Worm (Caenorhabditis elegans) whole organism, mixed stage, embryonic: ENCODE results near the gene arf-1.

Source experiments
- ceh-83 ChIP-seq: fragments of 200-800 bp; sonication (Bioruptor generic); optimal IDR thresholded peaks from 2 replicates; lab custom pipeline; 2018; ENCODE audit warnings: mild to moderate bottlenecking, missing genetic modification characterization, missing compliant biosample characterization
- ces-1 ChIP-seq: fragments of 150-350 bp; optimal IDR thresholded peaks from 2 replicates; lab custom pipeline; 2014; ENCODE audit warnings: missing biosample characterization, missing genetic modification reagents, missing genetic modification characterization
- lin-32 ChIP-seq: fragments of 200-800 bp; sonication (Bioruptor generic); optimal IDR thresholded peaks from 2 replicates; lab custom pipeline; 2018; ENCODE audit warnings: mild to moderate bottlenecking, missing genetic modification characterization, missing compliant biosample characterization
- lsy-2 ChIP-seq: fragments of 150-350 bp; optimal IDR thresholded peaks from 2 replicates; lab custom pipeline; 2014; ENCODE audit warnings: missing biosample characterization, missing genetic modification characterization
- nhr-237 ChIP-seq: fragments of 150-350 bp; optimal IDR thresholded peaks from 2 replicates; lab custom pipeline; 2014; ENCODE audit warnings: missing biosample characterization, missing genetic modification characterization
- nhr-76 ChIP-seq: sonication (generic microtip); optimal IDR thresholded peaks from 2 replicates; lab custom pipeline; 2017; ENCODE audit warnings: missing biosample characterization, missing genetic modification characterization
- pha-4 ChIP-seq: fragments of 150-350 bp; optimal IDR thresholded peaks from 2 replicates; lab custom pipeline; 2018; ENCODE audit warnings: missing biosample characterization, missing genetic modification reagents, missing genetic modification characterization
- sem-2 ChIP-seq: fragments of 200-800 bp; sonication (Bioruptor generic); optimal IDR thresholded peaks from 2 replicates; lab custom pipeline; 2018; ENCODE audit warnings: mild to moderate bottlenecking, missing genetic modification characterization, missing compliant biosample characterization
- snpc-4 ChIP-seq: fragments of 150-350 bp; optimal IDR thresholded peaks from 2 replicates; lab custom pipeline; 2014; ENCODE audit warnings: missing biosample characterization, missing genetic modification characterization
- sptf-1 ChIP-seq: sonication (generic microtip); optimal IDR thresholded peaks from 2 replicates; lab custom pipeline; 2017; ENCODE audit warnings: mild to moderate bottlenecking, missing genetic modification characterization, moderate library complexity, missing compliant biosample characterization
- unc-62 ChIP-seq: fragments of 150-350 bp; optimal IDR thresholded peaks from 2 replicates; lab custom pipeline; 2014; ENCODE audit warnings: missing biosample characterization, missing genetic modification reagents, missing genetic modification characterization

- TF ChIP-seq lsy-2 (no peak), nhr-76 (tag; lab: Kevin White, UChicago) (no peak), snpc-4 (tag; lab: Kevin White, UChicago) (no peak), unc-62 (GFP tag; lab: Kevin White, UChicago) (no peak), pha-4 (tag; lab: Kevin White, UChicago) (no peak), sptf-1 (tag; lab: Kevin White, UChicago) (no peak), ceh-83 (GFP tag; lab: Kevin White, UChicago) (no peak), ces-1 (GFP tag; lab: Kevin White, UChicago) (no peak), sem-2 (GFP tag; lab: Kevin White, UChicago) (no peak), nhr-237 (tag; lab: Kevin White, UChicago) (no peak), lin-32 (GFP tag; lab: Kevin White, UChicago) (no peak)
Measured at ce11 chrIII:5730041-5730440, 15.4 kb downstream of the arf-1 start.
